Fruit fly (Drosophila melanogaster) whole organism, embryonic: Measurements from ENCODE around the gene CG17768.

Experiments used
- Atf6 ChIP-seq: fragments of 200-800 bp; sonication (Bioruptor generic); IDR thresholded peaks from 2 replicates; pipeline ENCODE4 v1.3.6; 2022; ENCODE audit warnings: missing biosample characterization, missing genetic modification characterization
- CG1024 ChIP-seq: fragments of 200-800 bp; sonication (Bioruptor generic); IDR thresholded peaks from 2 replicates; pipeline ENCODE4 v1.3.6; 2022; ENCODE audit warnings: missing biosample characterization, missing genetic modification characterization
- CG11093 ChIP-seq: fragments of 200-800 bp; sonication (Bioruptor generic); IDR thresholded peaks from 3 replicates; pipeline ENCODE4 v1.3.6; 2022; ENCODE audit warnings: missing biosample characterization, missing genetic modification characterization
- CG11696 ChIP-seq: fragments of 200-800 bp; sonication (Bioruptor generic); IDR thresholded peaks from 2 replicates; pipeline ENCODE4 v1.3.6; 2022; ENCODE audit warnings: missing biosample characterization, missing genetic modification characterization
- CG12299 ChIP-seq: fragments of 200-800 bp; sonication (Bioruptor generic); optimal IDR thresholded peaks from 2 replicates; lab custom pipeline; 2018; ENCODE audit warnings: missing biosample characterization, mild to moderate bottlenecking, missing genetic modification characterization
- CG12391 ChIP-seq: fragments of 200-800 bp; sonication (Bioruptor generic); optimal IDR thresholded peaks from 3 replicates; lab custom pipeline; 2018; ENCODE audit warnings: missing biosample characterization, mild to moderate bottlenecking, missing genetic modification characterization, moderate library complexity
- CG13296 ChIP-seq: fragments of 200-800 bp; sonication (Bioruptor generic); optimal IDR thresholded peaks from 3 replicates; lab custom pipeline; 2018; ENCODE audit warnings: missing biosample characterization, mild to moderate bottlenecking, missing genetic modification characterization
- CG13624 ChIP-seq: fragments of 200-800 bp; sonication (Bioruptor generic); optimal IDR thresholded peaks from 2 replicates; lab custom pipeline; 2016; ENCODE audit warnings: missing biosample characterization, missing genetic modification characterization
- CG13775 ChIP-seq: fragments of 200-800 bp; sonication (Bioruptor generic); optimal IDR thresholded peaks from 3 replicates; lab custom pipeline; 2017; ENCODE audit warnings: missing biosample characterization, mild to moderate bottlenecking, missing genetic modification characterization
- CG15269 ChIP-seq: fragments of 200-800 bp; sonication (Bioruptor generic); optimal IDR thresholded peaks from 2 replicates; lab custom pipeline; 2018; ENCODE audit warnings: missing biosample characterization, mild to moderate bottlenecking, missing genetic modification characterization, moderate library complexity
- CG15514 ChIP-seq: fragments of 200-800 bp; sonication (Bioruptor generic); optimal IDR thresholded peaks from 3 replicates; lab custom pipeline; 2017; ENCODE audit warnings: missing biosample characterization, missing genetic modification characterization, mild to moderate bottlenecking, moderate library complexity, missing genetic modification reagents
- CG15696 ChIP-seq: fragments of 200-800 bp; sonication (Bioruptor generic); optimal IDR thresholded peaks from 2 replicates; lab custom pipeline; 2019; ENCODE audit warnings: missing biosample characterization, mild to moderate bottlenecking, missing genetic modification characterization, moderate library complexity
- CG16813 ChIP-seq: fragments of 200-800 bp; sonication (Bioruptor generic); IDR thresholded peaks from 3 replicates; pipeline ENCODE4 v1.3.6; 2022; ENCODE audit warnings: missing biosample characterization, missing genetic modification characterization; ENCODE audit not compliant: partially characterized antibody
- CG17829 ChIP-seq: fragments of 200-800 bp; optimal IDR thresholded peaks from 2 replicates; lab custom pipeline; 2019; ENCODE audit warnings: missing biosample characterization, mild to moderate bottlenecking, missing genetic modification characterization, moderate library complexity
- CG3726 ChIP-seq: fragments of 200-800 bp; sonication (Bioruptor generic); IDR thresholded peaks from 3 replicates; pipeline ENCODE4, ENCODE4 v1.3.6; 2022; ENCODE audit warnings: missing biosample characterization, missing genetic modification characterization
- CG42726 ChIP-seq: fragments of 200-800 bp; sonication (Bioruptor generic); IDR thresholded peaks from 2 replicates; pipeline ENCODE4 v1.3.6; 2022; ENCODE audit warnings: missing biosample characterization, missing genetic modification characterization; ENCODE audit not compliant: partially characterized antibody
- CG4424 ChIP-seq: fragments of 200-800 bp; sonication (Bioruptor generic); optimal IDR thresholded peaks from 3 replicates; lab custom pipeline; 2016; ENCODE audit warnings: missing biosample characterization, missing genetic modification characterization
- CG6272 ChIP-seq: fragments of 200-800 bp; sonication (Bioruptor generic); IDR thresholded peaks from 2 replicates; pipeline ENCODE4 v1.3.6; 2022; ENCODE audit warnings: missing biosample characterization, missing genetic modification characterization
- CG6689 ChIP-seq: fragments of 200-800 bp; sonication (Bioruptor generic); IDR thresholded peaks from 2 replicates; pipeline ENCODE4 v1.3.6; 2022; ENCODE audit warnings: missing biosample characterization, missing genetic modification characterization
- CG8478 ChIP-seq: fragments of >200 bp; optimal IDR thresholded peaks from 2 replicates; lab custom pipeline; 2018
- CG9609 ChIP-seq: fragments of 200-800 bp; sonication (Bioruptor generic); optimal IDR thresholded peaks from 3 replicates; lab custom pipeline; 2016; ENCODE audit warnings: missing biosample characterization, missing genetic modification characterization
- Camta ChIP-seq: fragments of 200-800 bp; sonication (Bioruptor generic); optimal IDR thresholded peaks from 2 replicates; lab custom pipeline; 2016; ENCODE audit warnings: missing biosample characterization, missing genetic modification characterization
- CkIIα-i1 ChIP-seq: fragments of 200-800 bp; sonication (Bioruptor generic); IDR thresholded peaks from 2 replicates; pipeline ENCODE4 v1.3.6; 2022; ENCODE audit warnings: missing biosample characterization, missing genetic modification characterization
- Dip2 ChIP-seq: fragments of 200-800 bp; sonication (Bioruptor generic); IDR thresholded peaks from 2 replicates; pipeline ENCODE4 v1.3.6; 2022; ENCODE audit warnings: missing biosample characterization, missing genetic modification characterization
- Fer1 ChIP-seq: fragments of 200-800 bp; sonication (Bioruptor generic); optimal IDR thresholded peaks from 2 replicates; lab custom pipeline; 2017; ENCODE audit warnings: missing biosample characterization, mild to moderate bottlenecking, missing genetic modification characterization
- Lim3 ChIP-seq: fragments of 200-800 bp; sonication (Bioruptor generic); IDR thresholded peaks from 2 replicates; pipeline ENCODE4 v1.3.6; 2022; ENCODE audit warnings: missing biosample characterization, missing genetic modification characterization
- NC2β ChIP-seq: fragments of 200-800 bp; sonication (Bioruptor generic); optimal IDR thresholded peaks from 2 replicates; lab custom pipeline; 2016; ENCODE audit warnings: missing biosample characterization, missing genetic modification characterization
- Rfx ChIP-seq: fragments of 200-800 bp; sonication (Bioruptor generic); IDR thresholded peaks from 2 replicates; pipeline ENCODE4 v1.3.6; 2022; ENCODE audit warnings: missing biosample characterization, missing genetic modification characterization
- Six4 ChIP-seq: fragments of 200-800 bp; sonication (Bioruptor generic); optimal IDR thresholded peaks from 2 replicates; lab custom pipeline; 2016; ENCODE audit warnings: missing biosample characterization, missing genetic modification characterization
- Spps ChIP-seq: fragments of 200-800 bp; sonication (Bioruptor generic); optimal IDR thresholded peaks from 2 replicates; lab custom pipeline; 2018; ENCODE audit warnings: missing biosample characterization, mild to moderate bottlenecking, missing genetic modification characterization
- al ChIP-seq: fragments of 200-800 bp; sonication (Bioruptor generic); IDR thresholded peaks from 2 replicates; pipeline ENCODE4 v1.3.6; 2022; ENCODE audit warnings: missing biosample characterization, missing genetic modification characterization
- az2 ChIP-seq: fragments of 200-800 bp; sonication (Bioruptor generic); optimal IDR thresholded peaks from 3 replicates; lab custom pipeline; 2016; ENCODE audit warnings: missing biosample characterization, missing genetic modification characterization
- crol ChIP-seq: fragments of 200-800 bp; sonication (Bioruptor generic); IDR thresholded peaks from 2 replicates; pipeline ENCODE4 v1.3.6; 2022; ENCODE audit warnings: missing biosample characterization, missing genetic modification characterization
- crp ChIP-seq, 2 experiments: fragments of 200-800 bp; sonication (Bioruptor generic); optimal IDR thresholded peaks; 2 replicates in 1 of 2; 3 replicates in 1 of 2; lab custom pipeline; 2017; ENCODE audit warnings: missing biosample characterization in 2 of 2, missing genetic modification characterization in 2 of 2, mild to moderate bottlenecking in 1 of 2, moderate library complexity in 1 of 2
- dmrt11E ChIP-seq: fragments of 200-800 bp; sonication (Bioruptor generic); optimal IDR thresholded peaks from 3 replicates; lab custom pipeline; 2018; ENCODE audit warnings: missing biosample characterization, mild to moderate bottlenecking, missing genetic modification characterization, moderate library complexity
- dpn ChIP-seq, 2 experiments: fragments of 200-800 bp; sonication (Bioruptor generic); optimal IDR thresholded peaks; 3 replicates each; lab custom pipeline; 2016; ENCODE audit warnings: missing biosample characterization in 2 of 2, missing genetic modification characterization in 2 of 2
- gce ChIP-seq: fragments of 200-800 bp; sonication (Bioruptor generic); IDR thresholded peaks from 3 replicates; pipeline ENCODE4 v1.3.6; 2022; ENCODE audit warnings: missing biosample characterization, missing genetic modification characterization
- gsb-n ChIP-seq: fragments of 200-800 bp; sonication (Bioruptor generic); optimal IDR thresholded peaks from 3 replicates; lab custom pipeline; 2018; ENCODE audit warnings: missing biosample characterization, mild to moderate bottlenecking, missing genetic modification characterization
- hbn ChIP-seq: fragments of 200-800 bp; sonication (Bioruptor generic); IDR thresholded peaks from 2 replicates; pipeline ENCODE4 v1.3.6; 2022; ENCODE audit warnings: missing biosample characterization, missing genetic modification characterization; ENCODE audit not compliant: partially characterized antibody
- ind ChIP-seq: fragments of 200-800 bp; sonication (Bioruptor generic); optimal IDR thresholded peaks from 3 replicates; lab custom pipeline; 2016; ENCODE audit warnings: missing biosample characterization, missing genetic modification characterization
- inv ChIP-seq: fragments of 200-800 bp; sonication (Bioruptor generic); IDR thresholded peaks from 2 replicates; pipeline ENCODE4 v1.3.6; 2022; ENCODE audit warnings: missing biosample characterization, missing genetic modification characterization; ENCODE audit not compliant: partially characterized antibody
- knrl ChIP-seq: fragments of 200-800 bp; sonication (Bioruptor generic); IDR thresholded peaks from 3 replicates; pipeline ENCODE4 v1.3.6; 2022; ENCODE audit warnings: missing biosample characterization, missing genetic modification characterization; ENCODE audit not compliant: partially characterized antibody
- lab ChIP-seq: fragments of 200-800 bp; sonication (Bioruptor generic); optimal IDR thresholded peaks from 3 replicates; lab custom pipeline; 2017; ENCODE audit warnings: missing biosample characterization, missing genetic modification characterization, mild to moderate bottlenecking, moderate library complexity, missing genetic modification reagents
- otp ChIP-seq: fragments of 200-800 bp; sonication (Bioruptor generic); IDR thresholded peaks from 3 replicates; pipeline ENCODE4, ENCODE4 v1.3.6; 2022; ENCODE audit warnings: missing biosample characterization, missing genetic modification characterization
- phol ChIP-seq: fragments of 200-800 bp; sonication (Bioruptor generic); optimal IDR thresholded peaks from 3 replicates; lab custom pipeline; 2018; ENCODE audit warnings: missing biosample characterization, mild to moderate bottlenecking, missing genetic modification characterization, moderate library complexity
- sc ChIP-seq, 3 experiments: fragments of >200 bp in 2 of 3; fragments of 200-800 bp in 1 of 3; sonication (Bioruptor generic) in 1 of 3; optimal IDR thresholded peaks; 2 replicates in 2 of 3; 3 replicates in 1 of 3; lab custom pipeline; 2017; ENCODE audit warnings: mild to moderate bottlenecking in 1 of 3, missing biosample characterization in 1 of 3, missing genetic modification characterization in 1 of 3, missing genetic modification reagents in 1 of 3
- sug ChIP-seq: fragments of 200-800 bp; optimal IDR thresholded peaks from 2 replicates; lab custom pipeline; 2019; ENCODE audit warnings: missing biosample characterization, mild to moderate bottlenecking, missing genetic modification characterization, moderate library complexity
- tin ChIP-seq: fragments of 200-800 bp; sonication (Bioruptor generic); optimal IDR thresholded peaks from 3 replicates; lab custom pipeline; 2016; ENCODE audit warnings: missing biosample characterization, missing genetic modification characterization
- usp ChIP-seq: fragments of >200 bp; optimal IDR thresholded peaks from 2 replicates; lab custom pipeline; 2017; ENCODE audit warnings: missing biosample characterization, missing genetic modification characterization
- z ChIP-seq: fragments of 200-800 bp; sonication (Bioruptor generic); IDR thresholded peaks from 3 replicates; pipeline ENCODE4 v1.3.6; 2022; ENCODE audit warnings: missing biosample characterization, missing genetic modification characterization

Gene CG17768

dm6 chr2L:10428528-10428927, 23.5 kb upstream of the CG17768 start, which contains the start of gene CG5188 (continued):
- peak; percentile 2 for TF ChIP-seq Camta (GFP tag; lab: Kevin White, UChicago)
- no peak for TF ChIP-seq Lim3 (GFP tag; lab: Robert Waterston, UW)
- peak; percentile 17 for TF ChIP-seq CG15696 (tag; lab: Kevin White, UChicago)
- TF ChIP-seq CG13296 (GFP tag; lab: Kevin White, UChicago) = peak; percentile 34
- no peak for TF ChIP-seq hbn (GFP tag; lab: Robert Waterston, UW)
- TF ChIP-seq CG12299 = no peak
- peak; percentile 35 for TF ChIP-seq sug (tag; lab: Kevin White, UChicago)
- peak; percentile 15 to 56 for TF ChIP-seq dpn (GFP tag; optimal IDR thresholded peaks at IDR 0.05; lab: Kevin White, UChicago)
- TF ChIP-seq CG11696 = peak; percentile 64; the same call in 1 of the 2 replicates
- no peak for TF ChIP-seq CG11093 (GFP tag; lab: Robert Waterston, UW)
- TF ChIP-seq al (GFP tag; lab: Robert Waterston, UW) = 0 out of 2 replicates have a peak, but pooled peaks have one; percentile 31
- TF ChIP-seq Atf6 (GFP tag; lab: Robert Waterston, UW) = peak; percentile 41; the same call in 1 of the 2 replicates
- no peak for TF ChIP-seq Spps (tag; lab: Kevin White, UChicago)
- no peak for TF ChIP-seq CG9609 (GFP tag; lab: Kevin White, UChicago)
- TF ChIP-seq crol (GFP tag; lab: Robert Waterston, UW) = no peak
- TF ChIP-seq CG1024 (GFP tag; lab: Robert Waterston, UW) = 0 out of 2 replicates have a peak, but pooled peaks have one; percentile 44
- peak; percentile 51 for TF ChIP-seq CG6689 (GFP tag; lab: Robert Waterston, UW)
- peak; percentile 68 for TF ChIP-seq CG17829
- TF ChIP-seq Rfx (GFP tag; lab: Robert Waterston, UW) = peak; percentile 61
- peak; percentile 29 for TF ChIP-seq CG13775 (GFP tag; lab: Kevin White, UChicago)
- peak; percentile 44 for TF ChIP-seq CG15514 (GFP tag; lab: Kevin White, UChicago)
- TF ChIP-seq CG4424 (GFP tag; lab: Kevin White, UChicago) = peak; percentile 19
- peak; percentile 17 for TF ChIP-seq NC2β (GFP tag; lab: Kevin White, UChicago)
- peak; percentile 10 for TF ChIP-seq Six4 (GFP tag; lab: Kevin White, UChicago)
- no peak for TF ChIP-seq usp (GFP tag; lab: Kevin White, UChicago)
- no peak for TF ChIP-seq lab
- peak; percentile 68 for TF ChIP-seq az2 (GFP tag; lab: Kevin White, UChicago)
- peak; percentile 20; the same call in 1 of the 3 replicates for TF ChIP-seq knrl (GFP tag; lab: Robert Waterston, UW)
- no peak for TF ChIP-seq CG42726 (GFP tag; lab: Robert Waterston, UW)
- TF ChIP-seq CG16813 (GFP tag; lab: Robert Waterston, UW) = 0 out of 3 replicates have a peak, but pooled peaks have one; percentile 34
- peak; percentile 33 for TF ChIP-seq ind (GFP tag; lab: Kevin White, UChicago)
- no peak for TF ChIP-seq CG8478 (lab: Kevin White, UChicago)
- TF ChIP-seq crp (GFP tag; optimal IDR thresholded peaks at IDR 0.05; lab: Kevin White, UChicago) = peak in 1 of 2 experiments; percentile 5
- 0 out of 3 replicates have a peak, but pooled peaks have one; percentile 35 for TF ChIP-seq CG3726 (GFP tag; lab: Robert Waterston, UW)
- peak; percentile 55 for TF ChIP-seq phol (tag; lab: Kevin White, UChicago)
- 0 out of 3 replicates have a peak, but pooled peaks have one; percentile 25 for TF ChIP-seq otp (GFP tag; lab: Robert Waterston, UW)
- TF ChIP-seq gce (GFP tag; lab: Robert Waterston, UW) = 0 out of 3 replicates have a peak, but pooled peaks have one; percentile 48
- peak; percentile 56 for TF ChIP-seq tin
- no peak for TF ChIP-seq inv

dm6 chr2L:10426534-10427048, 21.6 kb upstream of the CG17768 start, which contains the start of the genes SmB and KdelR:
TSS of gene SmB (minus strand) at chr2L:10426627.
TSS of gene KdelR (plus strand) at chr2L:10426887.
- TF ChIP-seq Dip2 (GFP tag; lab: Robert Waterston, UW) = no peak
- no peak for TF ChIP-seq CkIIα-i1
- peak; percentile 33 for TF ChIP-seq Fer1 (GFP tag; lab: Kevin White, UChicago)
- no peak for TF ChIP-seq dmrt11E (tag; lab: Kevin White, UChicago)
- TF ChIP-seq CG13624 (GFP tag; lab: Kevin White, UChicago) = peak; percentile 33
- TF ChIP-seq CG15269 (tag; lab: Kevin White, UChicago) = no peak
- peak; percentile 82 for TF ChIP-seq CG16813 (GFP tag; lab: Robert Waterston, UW)
- no peak for TF ChIP-seq z (GFP tag; lab: Robert Waterston, UW)
- TF ChIP-seq CG12391 (tag; lab: Kevin White, UChicago) = peak; percentile 59
- TF ChIP-seq CG6272 (GFP tag; lab: Robert Waterston, UW) = 0 out of 2 replicates have a peak, but pooled peaks have one; percentile 30
- no peak for TF ChIP-seq sc (optimal IDR thresholded peaks at IDR 0.05; lab: Kevin White, UChicago)
- TF ChIP-seq sc (GFP tag; optimal IDR thresholded peaks at IDR 0.05; lab: Kevin White, UChicago) = no peak
- TF ChIP-seq CG17829 = peak; percentile 65
- TF ChIP-seq gsb-n (tag; lab: Kevin White, UChicago) = peak; percentile 57
